In the genomic region with DNA sequence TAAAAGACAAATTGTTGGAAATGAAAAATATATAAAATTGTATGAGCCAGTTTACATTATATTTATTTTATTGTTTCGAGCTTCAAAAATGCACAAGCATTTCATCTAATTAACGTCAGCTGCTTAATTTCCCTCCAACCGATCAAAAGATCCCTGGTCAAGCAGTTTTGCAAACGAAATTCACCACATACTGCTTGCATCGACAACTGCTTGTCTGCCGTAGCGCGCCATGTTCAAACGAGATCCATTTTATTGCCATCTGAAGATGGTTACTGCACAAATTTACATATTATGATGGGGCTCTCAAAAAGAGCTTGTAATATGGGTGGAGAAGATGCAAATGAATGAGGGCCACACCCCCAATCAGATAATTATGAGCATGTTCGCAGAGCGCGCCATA, we compare ENCODE assay signal across 5 fruit fly cellular contexts.
A peak's percentile ranks its signal among the peaks of the same experiment; 100 is the strongest.
TF ChIP-seq lines count a peak whose summit lies in the region.

No protein-coding gene starts in this region.

- peak; percentile 15 to 42 for TF ChIP-seq CTCF in S2 (optimal IDR thresholded peaks at IDR 0.05; lab: Kevin White, UChicago)
- peak; percentile 35 for TF ChIP-seq CTCF in whole organism, embryonic (GFP tag; optimal IDR thresholded peaks at IDR 0.05; lab: Kevin White, UChicago)

TF ChIP-seq in whole organism, embryonic, 481 proteins besides CTCF, POLR2A, EP300 and RAD21 (continues in another document):
- no peak for TF ChIP-seq CG4707 (GFP tag; optimal IDR thresholded peaks at IDR 0.05; lab: Kevin White, UChicago)
- TF ChIP-seq Dfd (GFP tag; optimal IDR thresholded peaks at IDR 0.05; lab: Kevin White, UChicago): peak in 1 of 2 experiments; percentile 87
- TF ChIP-seq row (GFP tag; IDR thresholded peaks at IDR 0.05; lab: Robert Waterston, UW): no peak
- no peak for TF ChIP-seq ems (GFP tag; optimal IDR thresholded peaks at IDR 0.05; lab: Kevin White, UChicago)
- no peak for TF ChIP-seq CG12155 (GFP tag; optimal IDR thresholded peaks at IDR 0.05; lab: Kevin White, UChicago)
- peak; percentile 30 for TF ChIP-seq cad (GFP tag; optimal IDR thresholded peaks at IDR 0.05; lab: Kevin White, UChicago)
- peak in 1 of 2 experiments; percentile 69 for TF ChIP-seq crp (GFP tag; optimal IDR thresholded peaks at IDR 0.05; lab: Kevin White, UChicago)
- no peak for TF ChIP-seq fd96Cb (tag; optimal IDR thresholded peaks at IDR 0.05; lab: Kevin White, UChicago)
- peak; percentile 35 for TF ChIP-seq CG8290 (GFP tag; optimal IDR thresholded peaks at IDR 0.05; lab: Kevin White, UChicago)
- TF ChIP-seq CG8290 (tag; optimal IDR thresholded peaks at IDR 0.05; lab: Kevin White, UChicago): peak in 1 of 2 experiments; percentile 44
- TF ChIP-seq CG7556 (GFP tag; optimal IDR thresholded peaks at IDR 0.05; lab: Kevin White, UChicago): no peak
- TF ChIP-seq Dek (tag; optimal IDR thresholded peaks at IDR 0.05; lab: Kevin White, UChicago): no peak
- no peak for TF ChIP-seq CG7963 (GFP tag; IDR thresholded peaks at IDR 0.05; lab: Robert Waterston, UW; ENCODE audit: partially characterized antibody)
- no peak for TF ChIP-seq tll (GFP tag; optimal IDR thresholded peaks at IDR 0.05; lab: Kevin White, UChicago)
- no peak for TF ChIP-seq CG10267 (tag; optimal IDR thresholded peaks at IDR 0.05; lab: Kevin White, UChicago)
- peak; percentile 12 for TF ChIP-seq HLHmδ (GFP tag; optimal IDR thresholded peaks at IDR 0.05; lab: Kevin White, UChicago)
- TF ChIP-seq nau (GFP tag; optimal IDR thresholded peaks at IDR 0.05; lab: Kevin White, UChicago): no peak
- no peak for TF ChIP-seq TFAM (GFP tag; optimal IDR thresholded peaks at IDR 0.05; lab: Kevin White, UChicago)
- TF ChIP-seq lov (optimal IDR thresholded peaks at IDR 0.05; lab: Kevin White, UChicago): no peak
- TF ChIP-seq lov (GFP tag; IDR thresholded peaks at IDR 0.05; lab: Robert Waterston, UW): no peak
- TF ChIP-seq Lpt (GFP tag; optimal IDR thresholded peaks at IDR 0.05; lab: Kevin White, UChicago): no peak
- no peak for TF ChIP-seq sr (GFP tag; IDR thresholded peaks at IDR 0.05; lab: Robert Waterston, UW)

TF ChIP-seq in whole organism, prepupa, 60 proteins besides CTCF, POLR2A, EP300 and RAD21:
- no peak for TF ChIP-seq dsx (GFP tag; optimal IDR thresholded peaks at IDR 0.05; lab: Kevin White, UChicago; ENCODE audit: poor library complexity, severe bottlenecking)
- no peak for TF ChIP-seq spab (GFP tag; optimal IDR thresholded peaks at IDR 0.05; lab: Kevin White, UChicago)
- peak; percentile 18 for TF ChIP-seq Eip78C (GFP tag; lab: Kevin White, UChicago)
- TF ChIP-seq esn (GFP tag; optimal IDR thresholded peaks at IDR 0.05; lab: Kevin White, UChicago): no peak

TF ChIP-seq in whole organism, pupa, 21 proteins besides CTCF, POLR2A, EP300 and RAD21:
- TF ChIP-seq CG17806 (tag; optimal IDR thresholded peaks at IDR 0.05; lab: Kevin White, UChicago) (no peak), D1 (tag; optimal IDR thresholded peaks at IDR 0.05; lab: Kevin White, UChicago) (peak; percentile 58)

TF ChIP-seq in whole organism, wandering third instar larva, 38 proteins besides CTCF, POLR2A, EP300 and RAD21:
- TF ChIP-seq sv (GFP tag; optimal IDR thresholded peaks at IDR 0.05; lab: Kevin White, UChicago): no peak
- peak; percentile 69 for TF ChIP-seq Myc (optimal IDR thresholded peaks at IDR 0.05; lab: Kevin White, UChicago)
- TF ChIP-seq Abd-B (GFP tag; optimal IDR thresholded peaks at IDR 0.05; lab: Kevin White, UChicago): no peak
